Worm (Caenorhabditis elegans) whole organism, L4 larva: ENCODE results near the gene F13H10.5.

ENCODE experiments used
- F10B5.3 ChIP-seq: sonication (generic microtip); optimal IDR thresholded peaks from 2 replicates; lab custom pipeline; 2016; ENCODE audit warnings: mild to moderate bottlenecking, missing genetic modification characterization, missing compliant biosample characterization
- F49E8.2 ChIP-seq: sonication (generic microtip); optimal IDR thresholded peaks from 2 replicates; lab custom pipeline; 2016; ENCODE audit warnings: missing compliant biosample characterization, mild to moderate bottlenecking, missing genetic modification characterization, borderline replicate concordance
- Y105C5A.15 ChIP-seq: fragments of 200-800 bp; sonication (Bioruptor generic); IDR thresholded peaks from 2 replicates; pipeline ENCODE4 v1.3.6; 2022; ENCODE audit warnings: missing genetic modification characterization, missing compliant biosample characterization
- Y48G9A.11 ChIP-seq: fragments of 200-800 bp; sonication (Bioruptor generic); IDR thresholded peaks from 2 replicates; pipeline ENCODE4 v1.3.6; 2022; ENCODE audit warnings: missing genetic modification reagents, missing genetic modification characterization, missing compliant biosample characterization
- ZK546.5 ChIP-seq, 2 experiments: sonication (generic microtip); optimal IDR thresholded peaks; 2 replicates each; lab custom pipeline; 2017; ENCODE audit warnings: missing biosample characterization in 2 of 2, missing genetic modification characterization in 2 of 2
- arid-1 ChIP-seq: fragments of 200-800 bp; sonication (Bioruptor generic); conservative IDR thresholded peaks from 2 replicates; pipeline ENCODE4 v1.3.6; 2022; ENCODE audit warnings: missing genetic modification reagents, missing genetic modification characterization, missing compliant biosample characterization
- ceh-62 ChIP-seq: sonication (generic microtip); optimal IDR thresholded peaks from 2 replicates; lab custom pipeline; 2017; ENCODE audit warnings: missing biosample characterization, missing genetic modification characterization
- cey-2 ChIP-seq: sonication (generic microtip); optimal IDR thresholded peaks from 3 replicates; lab custom pipeline; 2017; ENCODE audit warnings: missing genetic modification characterization, mild to moderate bottlenecking, missing compliant biosample characterization, antibody characterized with exemption, borderline replicate concordance; ENCODE audit not compliant: insufficient read depth
- daf-12 ChIP-seq: fragments of 150-350 bp; optimal IDR thresholded peaks from 2 replicates; lab custom pipeline; 2014; ENCODE audit warnings: missing biosample characterization, missing genetic modification reagents, missing genetic modification characterization
- daf-16 ChIP-seq, 3 experiments: sonication (generic microtip); optimal IDR thresholded peaks; 2 replicates each; lab custom pipeline; 2016 to 2017; ENCODE audit warnings: missing genetic modification characterization in 3 of 3, missing genetic modification reagents in 3 of 3, mild to moderate bottlenecking in 2 of 3, missing compliant biosample characterization in 2 of 3, missing biosample characterization in 1 of 3, moderate library complexity in 1 of 3
- dmd-6 ChIP-seq: fragments of 200-800 bp; sonication (Bioruptor generic); IDR thresholded peaks from 2 replicates; pipeline ENCODE4 v1.3.6; 2022; ENCODE audit warnings: missing genetic modification reagents, missing genetic modification characterization, missing compliant biosample characterization
- dpl-1 ChIP-seq: fragments of 150-350 bp; optimal IDR thresholded peaks from 2 replicates; lab custom pipeline; 2014; ENCODE audit warnings: missing biosample characterization, missing genetic modification reagents, missing genetic modification characterization
- duxl-1 ChIP-seq: sonication (generic microtip); optimal IDR thresholded peaks from 2 replicates; lab custom pipeline; 2016; ENCODE audit warnings: mild to moderate bottlenecking, missing genetic modification characterization, moderate library complexity, missing compliant biosample characterization; ENCODE audit not compliant: poor library complexity
- dve-1 ChIP-seq: sonication (generic microtip); optimal IDR thresholded peaks from 2 replicates; lab custom pipeline; 2017; ENCODE audit warnings: antibody characterized with exemption, mild to moderate bottlenecking, missing genetic modification characterization, missing compliant biosample characterization; ENCODE audit not compliant: insufficient read depth
- egl-27 ChIP-seq: sonication (generic microtip); optimal IDR thresholded peaks from 3 replicates; lab custom pipeline; 2017; ENCODE audit warnings: missing biosample characterization, missing genetic modification reagents, missing genetic modification characterization
- fkh-10 ChIP-seq: fragments of 150-350 bp; optimal IDR thresholded peaks from 2 replicates; lab custom pipeline; 2014; ENCODE audit warnings: missing biosample characterization, missing genetic modification reagents, missing genetic modification characterization
- hmg-1.1 ChIP-seq: fragments of 200-800 bp; sonication (Bioruptor generic); IDR thresholded peaks from 2 replicates; pipeline ENCODE4 v1.3.6; 2022; ENCODE audit warnings: missing genetic modification reagents, missing genetic modification characterization, missing compliant biosample characterization
- lim-7 ChIP-seq: fragments of 200-800 bp; sonication (Bioruptor generic); IDR thresholded peaks from 2 replicates; pipeline ENCODE4 v1.3.6; 2022; ENCODE audit warnings: missing genetic modification characterization, missing compliant biosample characterization
- lin-13 ChIP-seq: fragments of 150-350 bp; optimal IDR thresholded peaks from 2 replicates; lab custom pipeline; 2014; ENCODE audit warnings: missing biosample characterization, missing genetic modification reagents, missing genetic modification characterization
- lin-15B ChIP-seq: fragments of 150-350 bp; sonication (generic microtip); optimal IDR thresholded peaks from 3 replicates; lab custom pipeline; 2014; ENCODE audit warnings: missing biosample characterization, missing genetic modification characterization
- lin-29 ChIP-seq: fragments of 200-800 bp; sonication (Bioruptor generic); IDR thresholded peaks from 2 replicates; pipeline ENCODE4 v1.3.6; 2022; ENCODE audit warnings: missing genetic modification reagents, missing genetic modification characterization, missing compliant biosample characterization
- lin-38 ChIP-seq: fragments of 200-800 bp; sonication (Bioruptor generic); IDR thresholded peaks from 2 replicates; pipeline ENCODE4 v1.3.6; 2022; ENCODE audit warnings: missing genetic modification reagents, missing genetic modification characterization, missing compliant biosample characterization
- lir-3 ChIP-seq: sonication (generic microtip); optimal IDR thresholded peaks from 2 replicates; lab custom pipeline; 2016; ENCODE audit warnings: mild to moderate bottlenecking, missing genetic modification characterization, missing compliant biosample characterization
- lsy-2 ChIP-seq, 2 experiments: fragments of 150-350 bp in 1 of 2; sonication (generic microtip) in 1 of 2; optimal IDR thresholded peaks; 2 replicates each; lab custom pipeline; 2014 to 2017; ENCODE audit warnings: missing biosample characterization in 2 of 2, missing genetic modification characterization in 2 of 2
- madf-9 ChIP-seq: fragments of 200-800 bp; sonication (Bioruptor generic); conservative IDR thresholded peaks from 2 replicates; pipeline ENCODE4 v1.3.6; 2022; ENCODE audit warnings: missing genetic modification reagents, missing genetic modification characterization, missing compliant biosample characterization
- mdt-29 ChIP-seq: fragments of 200-800 bp; sonication (Bioruptor generic); IDR thresholded peaks from 2 replicates; pipeline ENCODE4 v1.3.6; 2022; ENCODE audit warnings: missing genetic modification reagents, missing genetic modification characterization, missing compliant biosample characterization
- mep-1 ChIP-seq: fragments of 150-350 bp; sonication (generic microtip); optimal IDR thresholded peaks from 3 replicates; lab custom pipeline; 2014; ENCODE audit warnings: missing biosample characterization, missing genetic modification characterization
- mes-2 ChIP-seq: sonication (generic microtip); optimal IDR thresholded peaks from 2 replicates; lab custom pipeline; 2016; ENCODE audit warnings: missing genotype, mild to moderate bottlenecking, missing genetic modification characterization, missing compliant biosample characterization; ENCODE audit not compliant: poor library complexity, severe bottlenecking
- mxl-2 ChIP-seq: fragments of 200-800 bp; sonication (Bioruptor generic); conservative IDR thresholded peaks from 2 replicates; pipeline ENCODE4 v1.3.6; 2022; ENCODE audit warnings: missing genetic modification reagents, missing genetic modification characterization, missing compliant biosample characterization
- mxl-3 ChIP-seq: fragments of 200-800 bp; sonication (Bioruptor generic); optimal IDR thresholded peaks from 2 replicates; lab custom pipeline; 2018; ENCODE audit warnings: mild to moderate bottlenecking, missing genetic modification characterization, missing compliant biosample characterization
- nhr-102 ChIP-seq: sonication (generic microtip); optimal IDR thresholded peaks from 2 replicates; lab custom pipeline; 2016; ENCODE audit warnings: mild to moderate bottlenecking, missing genetic modification characterization, moderate library complexity, missing compliant biosample characterization
- nhr-111 ChIP-seq: fragments of 200-800 bp; sonication (Bioruptor generic); optimal IDR thresholded peaks from 2 replicates; lab custom pipeline; 2018; ENCODE audit warnings: mild to moderate bottlenecking, missing genetic modification characterization, missing compliant biosample characterization
- nhr-237 ChIP-seq: sonication (generic microtip); optimal IDR thresholded peaks from 2 replicates; lab custom pipeline; 2017; ENCODE audit warnings: missing biosample characterization, missing genetic modification characterization
- nhr-25 ChIP-seq: sonication (generic microtip); optimal IDR thresholded peaks from 2 replicates; lab custom pipeline; 2017; ENCODE audit warnings: missing genetic modification characterization, mild to moderate bottlenecking, missing compliant biosample characterization, antibody characterized with exemption, moderate library complexity, borderline replicate concordance; ENCODE audit not compliant: insufficient read depth
- nhr-28 ChIP-seq: fragments of 150-350 bp; optimal IDR thresholded peaks from 2 replicates; lab custom pipeline; 2014; ENCODE audit warnings: missing biosample characterization, missing genetic modification characterization
- nhr-41 ChIP-seq: fragments of 200-800 bp; sonication (Bioruptor generic); IDR thresholded peaks from 2 replicates; pipeline ENCODE4 v1.3.6; 2022; ENCODE audit warnings: missing genetic modification reagents, missing genetic modification characterization, missing compliant biosample characterization
- nhr-6 ChIP-seq: fragments of 150-350 bp; optimal IDR thresholded peaks from 2 replicates; lab custom pipeline; 2014; ENCODE audit warnings: missing biosample characterization, missing genetic modification characterization
- nhr-76 ChIP-seq: fragments of 150-350 bp; optimal IDR thresholded peaks from 2 replicates; lab custom pipeline; 2014; ENCODE audit warnings: missing biosample characterization, missing genetic modification characterization
- nhr-77 ChIP-seq: fragments of 150-350 bp; optimal IDR thresholded peaks from 2 replicates; lab custom pipeline; 2014; ENCODE audit warnings: missing biosample characterization, missing genetic modification characterization
- rbr-2 ChIP-seq: sonication (generic microtip); optimal IDR thresholded peaks from 2 replicates; lab custom pipeline; 2016; ENCODE audit warnings: missing genotype, missing genetic modification characterization, missing compliant biosample characterization
- saeg-2 ChIP-seq: fragments of 200-800 bp; sonication (Bioruptor generic); IDR thresholded peaks from 2 replicates; pipeline ENCODE4 v1.3.6; 2022; ENCODE audit warnings: missing genetic modification reagents, missing genetic modification characterization, missing compliant biosample characterization
- spr-3 ChIP-seq: fragments of 200-800 bp; sonication (Bioruptor generic); optimal IDR thresholded peaks from 2 replicates; lab custom pipeline; 2018; ENCODE audit warnings: mild to moderate bottlenecking, missing genetic modification characterization, missing compliant biosample characterization
- tag-97 ChIP-seq: fragments of 200-800 bp; sonication (Bioruptor generic); IDR thresholded peaks from 2 replicates; pipeline ENCODE4 v1.3.6; 2022; ENCODE audit warnings: missing genetic modification characterization, missing compliant biosample characterization
- tra-1 ChIP-seq: fragments of 200-800 bp; sonication (Bioruptor generic); IDR thresholded peaks from 2 replicates; pipeline ENCODE4 v1.3.6; 2022; ENCODE audit warnings: missing genetic modification reagents, missing genetic modification characterization, missing compliant biosample characterization
- vab-7 ChIP-seq: fragments of 200-800 bp; sonication (Bioruptor generic); IDR thresholded peaks from 2 replicates; pipeline ENCODE4 v1.3.6; 2022; ENCODE audit warnings: missing genetic modification reagents, missing genetic modification characterization, missing compliant biosample characterization
- zag-1 ChIP-seq: fragments of 150-350 bp; optimal IDR thresholded peaks from 2 replicates; lab custom pipeline; 2014; ENCODE audit warnings: missing biosample characterization, missing genetic modification characterization
- zfp-2 ChIP-seq: sonication (generic microtip); optimal IDR thresholded peaks from 2 replicates; lab custom pipeline; 2016; ENCODE audit warnings: mild to moderate bottlenecking, missing genetic modification characterization, missing compliant biosample characterization
- zip-11 ChIP-seq: fragments of 200-800 bp; sonication (Bioruptor generic); IDR thresholded peaks from 2 replicates; pipeline ENCODE4 v1.3.6; 2022; ENCODE audit warnings: missing genetic modification characterization, missing compliant biosample characterization
- ztf-11 ChIP-seq: fragments of 150-350 bp; optimal IDR thresholded peaks from 2 replicates; lab custom pipeline; 2014; ENCODE audit warnings: missing biosample characterization, missing genetic modification characterization
- ztf-7 ChIP-seq: fragments of 150-350 bp; optimal IDR thresholded peaks from 2 replicates; lab custom pipeline; 2014; ENCODE audit warnings: missing biosample characterization, missing genetic modification characterization

Gene F13H10.5

ce11 chrIV:11025941-11026340 is 35.1 kb downstream of the F13H10.5 start:
- TF ChIP-seq nhr-76 (tag; lab: Kevin White, UChicago) = no peak
- TF ChIP-seq ceh-62 (tag; lab: Kevin White, UChicago) = no peak
- TF ChIP-seq egl-27 (tag; lab: Kevin White, UChicago) = no peak
- peak; percentile 78 for TF ChIP-seq lin-38 (GFP tag; lab: Robert Waterston, UW)
- no peak for TF ChIP-seq tag-97 (GFP tag; lab: Robert Waterston, UW)
- no peak for TF ChIP-seq nhr-77 (tag; lab: Kevin White, UChicago)
- TF ChIP-seq lsy-2 (tag; optimal IDR thresholded peaks at IDR 0.05; lab: Kevin White, UChicago) = no peak
- 0 out of 2 replicates have a peak, but pooled peaks have one; percentile 20 for TF ChIP-seq dmd-6 (GFP tag; lab: Robert Waterston, UW)
- peak; percentile 18 for TF ChIP-seq duxl-1 (tag; lab: Kevin White, UChicago)
- TF ChIP-seq ZK546.5 (tag; optimal IDR thresholded peaks at IDR 0.05; lab: Kevin White, UChicago) = no peak
- 0 out of 2 replicates have a peak, but pooled peaks have one; percentile 32 for TF ChIP-seq lin-29 (GFP tag; lab: Robert Waterston, UW)
- TF ChIP-seq cey-2 (tag; lab: Kevin White, UChicago) = no peak
- TF ChIP-seq nhr-28 (tag; lab: Kevin White, UChicago) = no peak
- TF ChIP-seq zag-1 = no peak
- peak; percentile 74 for TF ChIP-seq arid-1 (GFP tag; lab: Robert Waterston, UW)
- TF ChIP-seq F10B5.3 (tag; lab: Kevin White, UChicago) = peak; percentile 35
- TF ChIP-seq lin-13 (GFP tag; lab: Kevin White, UChicago) = no peak
- TF ChIP-seq fkh-10 = no peak
- 0 out of 2 replicates have a peak, but pooled peaks have one; percentile 23 for TF ChIP-seq mxl-2 (GFP tag; lab: Robert Waterston, UW)
- peak; percentile 57; the same call in 1 of the 2 replicates for TF ChIP-seq mdt-29
- peak; percentile 65 for TF ChIP-seq spr-3
- peak; percentile 31 to 64 for TF ChIP-seq daf-16 (GFP tag; optimal IDR thresholded peaks at IDR 0.05; lab: Kevin White, UChicago)
- TF ChIP-seq daf-16 (tag; optimal IDR thresholded peaks at IDR 0.05; lab: Kevin White, UChicago) = peak; percentile 17
- no peak for TF ChIP-seq ztf-11 (tag; lab: Kevin White, UChicago)
- TF ChIP-seq saeg-2 (GFP tag; lab: Robert Waterston, UW) = no peak
- TF ChIP-seq mxl-3 (GFP tag; lab: Kevin White, UChicago) = peak; percentile 75
- no peak for TF ChIP-seq ztf-7
- peak; percentile 91 for TF ChIP-seq F49E8.2 (tag; lab: Kevin White, UChicago)
- peak; percentile 75 for TF ChIP-seq nhr-111 (GFP tag; lab: Kevin White, UChicago)
- no peak for TF ChIP-seq dve-1 (tag; lab: Kevin White, UChicago)
- TF ChIP-seq daf-12 (tag; lab: Kevin White, UChicago) = no peak
- no peak for TF ChIP-seq nhr-25 (tag; lab: Kevin White, UChicago)
- TF ChIP-seq vab-7 = peak; percentile 87
- TF ChIP-seq mep-1 (tag; lab: Kevin White, UChicago) = peak; percentile 27
- no peak for TF ChIP-seq zip-11
- peak; percentile 76 for TF ChIP-seq Y48G9A.11 (GFP tag; lab: Robert Waterston, UW)
- TF ChIP-seq madf-9 (GFP tag; lab: Robert Waterston, UW) = peak; percentile 74
- TF ChIP-seq Y105C5A.15 (GFP tag; lab: Robert Waterston, UW) = peak; percentile 77; the same call in 1 of the 2 replicates
- TF ChIP-seq nhr-6 = peak; percentile 10
- TF ChIP-seq rbr-2 = peak; percentile 42
- TF ChIP-seq hmg-1.1 (GFP tag; lab: Robert Waterston, UW) = no peak
- peak; percentile 17 for TF ChIP-seq lir-3
- peak; percentile 73 for TF ChIP-seq nhr-102 (tag; lab: Kevin White, UChicago)
- no peak for TF ChIP-seq lin-15B (tag; lab: Kevin White, UChicago)
- TF ChIP-seq lim-7 (GFP tag; lab: Robert Waterston, UW) = peak; percentile 96
- 0 out of 2 replicates have a peak, but pooled peaks have one; percentile 55 for TF ChIP-seq nhr-41
- peak; percentile 42 for TF ChIP-seq zfp-2
- peak; percentile 79 for TF ChIP-seq mes-2 (tag; lab: Kevin White, UChicago)
- no peak for TF ChIP-seq dpl-1 (GFP tag; lab: Kevin White, UChicago)
- peak; percentile 76 for TF ChIP-seq tra-1
- TF ChIP-seq nhr-237 (tag; lab: Kevin White, UChicago) = no peak
